Fruit fly (Drosophila melanogaster) whole organism, prepupa: ENCODE measurements around the gene htk.
A peak's percentile ranks its signal among the peaks of the same experiment; 100 is the strongest.

Source experiments
- Blimp-1 ChIP-seq: fragments of 200-800 bp; sonication (Bioruptor generic); optimal IDR thresholded peaks from 3 replicates; lab custom pipeline; 2017; ENCODE audit warnings: missing biosample characterization, missing genetic modification characterization, mild to moderate bottlenecking, moderate library complexity, missing genetic modification reagents
- CG10631 ChIP-seq: fragments of 200-800 bp; sonication (Bioruptor generic); optimal IDR thresholded peaks from 2 replicates; lab custom pipeline; 2016; ENCODE audit warnings: missing biosample characterization, missing genetic modification characterization
- CG10669 ChIP-seq: fragments of 200-800 bp; sonication (Bioruptor generic); optimal IDR thresholded peaks from 3 replicates; lab custom pipeline; 2018; ENCODE audit warnings: missing biosample characterization, mild to moderate bottlenecking, missing genetic modification characterization, moderate library complexity
- CG15336 ChIP-seq: fragments of 200-800 bp; sonication (Bioruptor generic); IDR thresholded peaks from 2 replicates; pipeline ENCODE4 v1.3.6; 2022; ENCODE audit warnings: missing biosample characterization, missing genetic modification characterization
- CG1621 ChIP-seq: fragments of 200-800 bp; sonication (Bioruptor generic); optimal IDR thresholded peaks from 3 replicates; lab custom pipeline; 2018; ENCODE audit warnings: missing biosample characterization, mild to moderate bottlenecking, missing genetic modification characterization
- CG3032 ChIP-seq: fragments of 200-800 bp; optimal IDR thresholded peaks from 2 replicates; lab custom pipeline; 2019; ENCODE audit warnings: missing biosample characterization, mild to moderate bottlenecking, missing genetic modification characterization, moderate library complexity
- CG31627 ChIP-seq: fragments of 200-800 bp; sonication (Bioruptor generic); optimal IDR thresholded peaks from 3 replicates; lab custom pipeline; 2016; ENCODE audit warnings: missing biosample characterization, missing genetic modification characterization
- CG4318 ChIP-seq: fragments of 200-800 bp; sonication (Bioruptor generic); optimal IDR thresholded peaks from 3 replicates; lab custom pipeline; 2017; ENCODE audit warnings: missing biosample characterization, mild to moderate bottlenecking, missing genetic modification characterization
- CG6163 ChIP-seq: fragments of 200-800 bp; sonication (Bioruptor generic); IDR thresholded peaks from 3 replicates; pipeline ENCODE4 v1.3.6; 2022; ENCODE audit warnings: missing biosample characterization, missing genetic modification characterization
- CG6276 ChIP-seq: fragments of 200-800 bp; sonication (Bioruptor generic); optimal IDR thresholded peaks from 2 replicates; lab custom pipeline; 2017; ENCODE audit warnings: missing biosample characterization, mild to moderate bottlenecking, missing genetic modification characterization
- CG6808 ChIP-seq: fragments of 200-800 bp; sonication (Bioruptor generic); optimal IDR thresholded peaks from 3 replicates; lab custom pipeline; 2017; ENCODE audit warnings: missing biosample characterization, missing genetic modification characterization, mild to moderate bottlenecking, moderate library complexity, missing genetic modification reagents
- CG6854 ChIP-seq: fragments of 200-800 bp; sonication (Bioruptor generic); optimal IDR thresholded peaks from 2 replicates; lab custom pipeline; 2017; ENCODE audit warnings: missing biosample characterization, mild to moderate bottlenecking, missing genetic modification characterization
- CG8119 ChIP-seq: fragments of 200-800 bp; sonication (Bioruptor generic); IDR thresholded peaks from 3 replicates; pipeline ENCODE4 v1.3.6; 2022; ENCODE audit warnings: missing biosample characterization, missing genetic modification characterization
- CG8319 ChIP-seq: fragments of 200-800 bp; sonication (Bioruptor generic); optimal IDR thresholded peaks from 3 replicates; lab custom pipeline; 2016; ENCODE audit warnings: missing biosample characterization, missing genetic modification characterization
- CG8632 ChIP-seq: fragments of 200-800 bp; sonication (Bioruptor generic); optimal IDR thresholded peaks from 3 replicates; lab custom pipeline; 2016; ENCODE audit warnings: missing biosample characterization, missing genetic modification characterization
- CG9139 ChIP-seq: fragments of 200-800 bp; sonication (Bioruptor generic); optimal IDR thresholded peaks from 3 replicates; lab custom pipeline; 2017; ENCODE audit warnings: missing biosample characterization, mild to moderate bottlenecking, missing genetic modification characterization
- Eip75B ChIP-seq: fragments of 200-800 bp; sonication (Bioruptor generic); optimal IDR thresholded peaks from 3 replicates; lab custom pipeline; 2016; ENCODE audit warnings: missing biosample characterization, missing genetic modification characterization
- Eip78C ChIP-seq: fragments of 200-800 bp; sonication (Bioruptor generic); peaks from one replicate; lab custom pipeline; 2016; ENCODE audit warnings: missing biosample characterization, missing genetic modification characterization
- Eip93F ChIP-seq: fragments of 200-800 bp; sonication (Bioruptor generic); optimal IDR thresholded peaks from 2 replicates; lab custom pipeline; 2016; ENCODE audit warnings: missing biosample characterization, mild to moderate bottlenecking, missing genetic modification characterization
- Ets21C ChIP-seq: fragments of 200-800 bp; sonication (Bioruptor generic); optimal IDR thresholded peaks from 3 replicates; lab custom pipeline; 2016; ENCODE audit warnings: missing biosample characterization, missing genetic modification characterization
- Gug ChIP-seq: fragments of 200-800 bp; sonication (Bioruptor generic); IDR thresholded peaks from 2 replicates; pipeline ENCODE4 v1.3.6; 2022; ENCODE audit warnings: missing biosample characterization, missing genetic modification characterization
- Hr38 ChIP-seq: sonication (Bioruptor generic); optimal IDR thresholded peaks from 2 replicates; lab custom pipeline; 2016; ENCODE audit warnings: missing biosample characterization, missing genetic modification characterization
- Hr4 ChIP-seq: fragments of 200-800 bp; sonication (Bioruptor generic); optimal IDR thresholded peaks from 3 replicates; lab custom pipeline; 2016; ENCODE audit warnings: missing biosample characterization, missing genetic modification characterization
- Met ChIP-seq: fragments of 200-800 bp; sonication (Bioruptor generic); optimal IDR thresholded peaks from 3 replicates; lab custom pipeline; 2016; ENCODE audit warnings: missing biosample characterization, missing genetic modification characterization
- Smox ChIP-seq: fragments of 200-800 bp; sonication (Bioruptor generic); optimal IDR thresholded peaks from 3 replicates; lab custom pipeline; 2016; ENCODE audit warnings: missing biosample characterization, missing genetic modification characterization
- Sox102F ChIP-seq: fragments of 200-800 bp; sonication (Bioruptor generic); optimal IDR thresholded peaks from 2 replicates; lab custom pipeline; 2016; ENCODE audit warnings: missing biosample characterization, mild to moderate bottlenecking, missing genetic modification characterization
- achi ChIP-seq: fragments of 200-800 bp; sonication (Bioruptor generic); optimal IDR thresholded peaks from 3 replicates; lab custom pipeline; 2016; ENCODE audit warnings: missing biosample characterization, missing genetic modification characterization
- cyc ChIP-seq: fragments of 200-800 bp; sonication (Bioruptor generic); optimal IDR thresholded peaks from 3 replicates; lab custom pipeline; 2016; ENCODE audit warnings: missing biosample characterization, missing genetic modification characterization
- dac ChIP-seq: fragments of 200-800 bp; sonication (Bioruptor generic); optimal IDR thresholded peaks from 2 replicates; lab custom pipeline; 2017; ENCODE audit warnings: missing biosample characterization, mild to moderate bottlenecking, missing genetic modification characterization
- esn ChIP-seq: fragments of 200-800 bp; sonication (Bioruptor generic); optimal IDR thresholded peaks from 2 replicates; lab custom pipeline; 2016; ENCODE audit warnings: missing biosample characterization, mild to moderate bottlenecking, missing genetic modification characterization, moderate library complexity
- fkh ChIP-seq: fragments of 200-800 bp; sonication (Bioruptor generic); optimal IDR thresholded peaks from 3 replicates; lab custom pipeline; 2017; ENCODE audit warnings: missing biosample characterization, mild to moderate bottlenecking, missing genetic modification characterization, moderate library complexity
- lz ChIP-seq: fragments of 200-800 bp; sonication (Bioruptor generic); optimal IDR thresholded peaks from 3 replicates; lab custom pipeline; 2016; ENCODE audit warnings: missing biosample characterization, missing genetic modification characterization
- net ChIP-seq: fragments of 200-800 bp; sonication (Bioruptor generic); optimal IDR thresholded peaks from 3 replicates; lab custom pipeline; 2016; ENCODE audit warnings: missing biosample characterization, missing genetic modification characterization
- ss ChIP-seq, 2 experiments: fragments of 200-800 bp; sonication (Bioruptor generic); optimal IDR thresholded peaks; 2 replicates in 1 of 2; 3 replicates in 1 of 2; lab custom pipeline; 2017 to 2018; ENCODE audit warnings: mild to moderate bottlenecking in 2 of 2, missing biosample characterization in 2 of 2, missing genetic modification characterization in 2 of 2, moderate library complexity in 1 of 2
- svp ChIP-seq: fragments of 200-800 bp; sonication (Bioruptor generic); peaks from one replicate; lab custom pipeline; 2016; ENCODE audit warnings: missing biosample characterization, missing genetic modification characterization
- topi ChIP-seq: fragments of 200-800 bp; sonication (Bioruptor generic); optimal IDR thresholded peaks from 3 replicates; lab custom pipeline; 2016; ENCODE audit warnings: missing biosample characterization, missing genetic modification characterization

The htk gene

dm6 chrX:18848338-18849021, 5.0 kb downstream of the htk start, which contains the start of gene shop (continued):
- TF ChIP-seq Eip93F (GFP tag; lab: Kevin White, UChicago) (peak; percentile 4), Sox102F (GFP tag; lab: Kevin White, UChicago) (peak; percentile 82), topi (GFP tag; lab: Kevin White, UChicago) (peak; percentile 92), Hr4 (GFP tag; lab: Kevin White, UChicago) (peak; percentile 87), Eip75B (GFP tag; lab: Kevin White, UChicago) (peak; percentile 87), CG31627 (peak; percentile 87), CG4318 (GFP tag; lab: Kevin White, UChicago) (peak; percentile 86), achi (GFP tag; lab: Kevin White, UChicago) (peak; percentile 88), Gug (GFP tag; lab: Robert Waterston, UW) (peak; percentile 68), CG10669 (GFP tag; lab: Kevin White, UChicago) (peak; percentile 87)
- TF ChIP-seq, all 60 proteins: peak for 58

- TF ChIP-seq net = no peak
- no peak for TF ChIP-seq CG10631
- TF ChIP-seq CG15336 (GFP tag; lab: Robert Waterston, UW) = no peak
- TF ChIP-seq CG6808 (GFP tag; lab: Kevin White, UChicago) = no peak
- no peak for TF ChIP-seq Hr4 (GFP tag; lab: Kevin White, UChicago)
- TF ChIP-seq Ets21C = no peak
- TF ChIP-seq CG8319 (GFP tag; lab: Kevin White, UChicago) = no peak
- TF ChIP-seq ss (GFP tag; optimal IDR thresholded peaks at IDR 0.05; lab: Kevin White, UChicago) = no peak
- no peak for TF ChIP-seq Blimp-1
- no peak for TF ChIP-seq Smox (GFP tag; lab: Kevin White, UChicago)
- peak; percentile 77 for TF ChIP-seq fkh (GFP tag; lab: Kevin White, UChicago)
- TF ChIP-seq CG8119 (GFP tag; lab: Robert Waterston, UW) = 0 out of 3 replicates have a peak, but pooled peaks have one; percentile 2
- no peak for TF ChIP-seq CG6163
- TF ChIP-seq CG6276 (GFP tag; lab: Kevin White, UChicago) = no peak
- TF ChIP-seq Hr38 (GFP tag; lab: Kevin White, UChicago) = no peak
- TF ChIP-seq Met = no peak
Observed at dm6 chrX:18849022-18849368, 5.5 kb downstream of the htk start.

dm6 chrX:18857356-18857807, 13.9 kb downstream of the htk start, which contains the start of gene CG7322:
CG7322 (minus strand) TSS chrX:18857757.
- TF ChIP-seq CG6854 (peak; percentile 6), CG8119 (GFP tag; lab: Robert Waterston, UW) (no peak), Sox102F (GFP tag; lab: Kevin White, UChicago) (no peak), Eip78C (peak; percentile 32), svp (GFP tag; lab: Kevin White, UChicago) (peak; percentile 98), CG1621 (tag; lab: Kevin White, UChicago) (peak; percentile 49), CG6808 (GFP tag; lab: Kevin White, UChicago) (no peak), Smox (GFP tag; lab: Kevin White, UChicago) (no peak), CG8632 (GFP tag; lab: Kevin White, UChicago) (no peak), Gug (GFP tag; lab: Robert Waterston, UW) (no peak), CG3032 (tag; lab: Kevin White, UChicago) (no peak)

- TF ChIP-seq dac (GFP tag; lab: Kevin White, UChicago) (no peak), cyc (GFP tag; lab: Kevin White, UChicago) (peak; percentile 5), achi (GFP tag; lab: Kevin White, UChicago) (peak; percentile 83), CG1621 (tag; lab: Kevin White, UChicago) (no peak), lz (GFP tag; lab: Kevin White, UChicago) (peak; percentile 10), CG9139 (GFP tag; lab: Kevin White, UChicago) (no peak), CG31627 (peak; percentile 31), esn (GFP tag; lab: Kevin White, UChicago) (peak; percentile 33)
Observed at dm6 chrX:18857916-18858315, 14.5 kb downstream of the htk start, which contains the start of gene Usp39. Usp39 (plus strand) TSS chrX:18858203.
